Worm (Caenorhabditis elegans): ENCODE data around the gene F49F1.2.

Gene F49F1.2

ce11 chrIV:4108767-4109166, 7.0 kb upstream of the F49F1.2 start, which contains the start of gene C35B1.7:
TSS of gene C35B1.7 (plus strand) at chrIV:4109067.
- no peak for TF ChIP-seq lin-39 (tag; optimal IDR thresholded peaks at IDR 0.05)
- no peak for TF ChIP-seq lsy-12 (tag; optimal IDR thresholded peaks at IDR 0.05)
- no peak for TF ChIP-seq lin-15B (tag; optimal IDR thresholded peaks at IDR 0.05)
- TF ChIP-seq fkh-2 (tag; optimal IDR thresholded peaks at IDR 0.05), result no peak
- no peak for TF ChIP-seq zag-1 (tag; optimal IDR thresholded peaks at IDR 0.05)
- TF ChIP-seq elt-3 (tag; optimal IDR thresholded peaks at IDR 0.05), result no peak
- TF ChIP-seq R02D3.7 (tag; optimal IDR thresholded peaks at IDR 0.05), result no peak
- TF ChIP-seq ZK546.5 (tag; optimal IDR thresholded peaks at IDR 0.05), result no peak
- no peak for TF ChIP-seq fkh-10 (GFP tag; optimal IDR thresholded peaks at IDR 0.05)
- no peak for TF ChIP-seq tbx-2 (tag; optimal IDR thresholded peaks at IDR 0.05)
- TF ChIP-seq elt-2 (tag; optimal IDR thresholded peaks at IDR 0.05), result no peak
- TF ChIP-seq nhr-76 (tag; optimal IDR thresholded peaks at IDR 0.05), result no peak

- TF ChIP-seq nhr-43 (tag; optimal IDR thresholded peaks at IDR 0.05; ENCODE audit: poor library complexity, severe bottlenecking), result no peak
- TF ChIP-seq R02D3.7 (tag; optimal IDR thresholded peaks at IDR 0.05), result no peak
- TF ChIP-seq nfya-1 (tag; optimal IDR thresholded peaks at IDR 0.05; ENCODE audit: insufficient read depth), result no peak
- no peak for TF ChIP-seq nhr-23 (tag; optimal IDR thresholded peaks at IDR 0.05)
- TF ChIP-seq sea-2 (GFP tag; optimal IDR thresholded peaks at IDR 0.05), result no peak
- no peak for TF ChIP-seq ZK546.5 (tag; optimal IDR thresholded peaks at IDR 0.05)
- TF ChIP-seq zag-1 (tag; optimal IDR thresholded peaks at IDR 0.05), result no peak
- no peak for TF ChIP-seq mdl-1 (tag; optimal IDR thresholded peaks at IDR 0.05)
- TF ChIP-seq ceh-16 (tag; optimal IDR thresholded peaks at IDR 0.05), result no peak
Observed at ce11 chrIV:4112387-4112786, 3.4 kb upstream of the F49F1.2 start, which contains the start of gene F49F1.14. TSS of gene F49F1.14 (minus strand) at chrIV:4112487.

- no peak for TF ChIP-seq sea-2 (GFP tag; optimal IDR thresholded peaks at IDR 0.05)
- TF ChIP-seq ama-1 (optimal IDR thresholded peaks at IDR 0.05), result no peak
- no peak for TF ChIP-seq nhr-77 (tag; optimal IDR thresholded peaks at IDR 0.05)
- TF ChIP-seq ceh-82 (tag; optimal IDR thresholded peaks at IDR 0.05), result no peak
- TF ChIP-seq ceh-16 (tag; optimal IDR thresholded peaks at IDR 0.05), result no peak
- no peak for TF ChIP-seq nhr-67 (tag; optimal IDR thresholded peaks at IDR 0.05)
- TF ChIP-seq hmg-11 (tag; optimal IDR thresholded peaks at IDR 0.05), result no peak
- no peak for TF ChIP-seq mdl-1 (tag; optimal IDR thresholded peaks at IDR 0.05)
- no peak for TF ChIP-seq egl-5 (tag; optimal IDR thresholded peaks at IDR 0.05)
- no peak for TF ChIP-seq elt-2 (tag; optimal IDR thresholded peaks at IDR 0.05)
- no peak for TF ChIP-seq ZK546.5 (tag; optimal IDR thresholded peaks at IDR 0.05)
- no peak for TF ChIP-seq unc-62 (GFP tag; optimal IDR thresholded peaks at IDR 0.05)
- TF ChIP-seq nhr-23 (tag; optimal IDR thresholded peaks at IDR 0.05), result no peak
- no peak for TF ChIP-seq ceh-28 (tag; optimal IDR thresholded peaks at IDR 0.05)
- TF ChIP-seq nhr-237 (tag; optimal IDR thresholded peaks at IDR 0.05), result no peak
- TF ChIP-seq nhr-76 (tag; optimal IDR thresholded peaks at IDR 0.05), result no peak
- no peak for TF ChIP-seq fkh-10 (GFP tag; optimal IDR thresholded peaks at IDR 0.05)
Observed at ce11 chrIV:4114526-4114925, 1.2 kb upstream of the F49F1.2 start, which contains the start of gene F49F1.15. TSS of gene F49F1.15 (minus strand) at chrIV:4114626.

- TF ChIP-seq zag-1 (tag; optimal IDR thresholded peaks at IDR 0.05) (no peak), nhr-67 (tag; optimal IDR thresholded peaks at IDR 0.05) (no peak), ceh-16 (tag; optimal IDR thresholded peaks at IDR 0.05) (no peak), elt-2 (tag; optimal IDR thresholded peaks at IDR 0.05) (peak; percentile 65)
Observed at ce11 chrIV:4117432-4117831, 1.7 kb downstream of the F49F1.2 start, which contains the start of gene drd-50. TSS of gene drd-50 (plus strand) at chrIV:4117732.

ce11 chrIV:4120263-4120662, 4.5 kb downstream of the F49F1.2 start, which contains the start of gene F49F1.5:
TSS of gene F49F1.5 (minus strand) at chrIV:4120415.
- peak; percentile 63 for TF ChIP-seq elt-2 (tag; optimal IDR thresholded peaks at IDR 0.05)
- TF ChIP-seq ceh-82 (tag; optimal IDR thresholded peaks at IDR 0.05), result no peak

- TF ChIP-seq daf-12 (tag; optimal IDR thresholded peaks at IDR 0.05) (no peak), nhr-23 (tag; optimal IDR thresholded peaks at IDR 0.05) (no peak), nhr-28 (tag; optimal IDR thresholded peaks at IDR 0.05) (no peak), elt-2 (tag; optimal IDR thresholded peaks at IDR 0.05) (peak; percentile 77), nhr-67 (tag; optimal IDR thresholded peaks at IDR 0.05) (no peak), pqm-1 (tag; optimal IDR thresholded peaks at IDR 0.05) (peak; percentile 31), fkh-10 (GFP tag; optimal IDR thresholded peaks at IDR 0.05) (no peak), nhr-77 (tag; optimal IDR thresholded peaks at IDR 0.05) (no peak), snpc-4 (tag; optimal IDR thresholded peaks at IDR 0.05) (no peak)
Observed at ce11 chrIV:4121055-4121454, 5.3 kb downstream of the F49F1.2 start.
